Worm (Caenorhabditis elegans) whole organism, late embryonic: ENCODE data around the gene asp-4.

ENCODE experiments used
- elt-2 ChIP-seq: sonication (generic microtip); optimal IDR thresholded peaks from 2 replicates; lab custom pipeline; 2016; ENCODE audit warnings: missing genetic modification reagents, missing genetic modification characterization, missing compliant biosample characterization
- pqm-1 ChIP-seq: sonication (generic microtip); optimal IDR thresholded peaks from 2 replicates; lab custom pipeline; 2016; ENCODE audit warnings: missing genetic modification characterization, missing compliant biosample characterization

DNA sequence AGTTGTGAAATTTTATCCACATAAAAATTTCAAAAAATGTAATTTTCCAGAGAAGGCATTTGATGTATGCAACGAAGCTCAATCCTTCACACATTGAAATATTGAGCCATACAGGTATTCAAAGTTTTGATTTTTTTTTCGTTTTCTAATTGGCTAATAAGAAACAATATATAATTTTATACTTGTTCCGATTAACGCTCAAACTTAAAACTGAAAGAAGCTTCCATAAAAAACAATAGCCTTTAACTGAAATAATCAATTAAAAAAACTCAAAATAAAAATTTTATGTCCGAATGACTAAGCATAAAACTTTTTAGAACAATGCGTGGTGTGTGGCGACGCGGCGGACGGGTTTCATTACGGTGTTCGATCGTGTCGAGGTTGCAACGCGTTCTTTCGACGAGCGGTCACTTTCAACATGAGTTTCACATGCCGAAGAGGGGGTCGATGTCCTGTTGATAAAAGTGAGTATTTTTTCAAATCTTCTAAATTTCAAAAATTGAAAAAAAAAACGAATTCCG is 30.7 kb upstream of the asp-4 start, which contains the start of gene nhr-32:
- TF ChIP-seq elt-2 (tag; lab: Kevin White, UChicago) (no peak), pqm-1 (no peak)
